Worm (Caenorhabditis elegans): ENCODE data around the gene ilys-2.

ilys-2 gene

ce11 chrIV:2495118-2495785, 27.8 kb downstream of the ilys-2 start, which contains the start of the genes ccdc-12 and Y69A2AR.18 (continued):
- TF ChIP-seq unc-130 (GFP tag; optimal IDR thresholded peaks at IDR 0.05) (peak; percentile 49), mep-1 (tag; optimal IDR thresholded peaks at IDR 0.05) (no peak), F44E2.7 (GFP tag; IDR thresholded peaks at IDR 0.05) (no peak), nhr-28 (tag; optimal IDR thresholded peaks at IDR 0.05) (peak; percentile 24), spr-3 (GFP tag; optimal IDR thresholded peaks at IDR 0.05) (no peak), mxl-2 (GFP tag; conservative IDR thresholded peaks at IDR 0.05) (no peak), dpl-1 (GFP tag; optimal IDR thresholded peaks at IDR 0.05) (peak; percentile 69), madf-5 (GFP tag; IDR thresholded peaks at IDR 0.05) (no peak)

ce11 chrIV:2496084-2496483, 28.6 kb downstream of the ilys-2 start:
- no peak for TF ChIP-seq lin-13 (GFP tag; optimal IDR thresholded peaks at IDR 0.05)
- TF ChIP-seq aha-1 (tag), result peak; percentile 96

- peak; percentile 32 for TF ChIP-seq mep-1 (tag; optimal IDR thresholded peaks at IDR 0.05)
- TF ChIP-seq egl-43 (GFP tag; IDR thresholded peaks at IDR 0.05), result no peak
- no peak for TF ChIP-seq mxl-2 (GFP tag; conservative IDR thresholded peaks at IDR 0.05)
- TF ChIP-seq lsy-2 (tag; optimal IDR thresholded peaks at IDR 0.05), result peak in 1 of 2 experiments; percentile 42
- no peak for TF ChIP-seq daf-19 (GFP tag; conservative IDR thresholded peaks at IDR 0.05)
- no peak for TF ChIP-seq nhr-42 (GFP tag; IDR thresholded peaks at IDR 0.05)
- TF ChIP-seq madf-9 (GFP tag; conservative IDR thresholded peaks at IDR 0.05), result no peak
- TF ChIP-seq ceh-20 (GFP tag; IDR thresholded peaks at IDR 0.05), result no peak
- TF ChIP-seq nhr-41 (GFP tag; IDR thresholded peaks at IDR 0.05), result no peak
- no peak for TF ChIP-seq zip-11 (GFP tag; IDR thresholded peaks at IDR 0.05)
- TF ChIP-seq cey-2 (tag; optimal IDR thresholded peaks at IDR 0.05; ENCODE audit: borderline replicate concordance, insufficient read depth), result no peak
- no peak for TF ChIP-seq ceh-82 (tag; optimal IDR thresholded peaks at IDR 0.05)
- no peak for TF ChIP-seq duxl-1 (tag; optimal IDR thresholded peaks at IDR 0.05; ENCODE audit: poor library complexity)
- no peak for TF ChIP-seq hlh-30 (tag; optimal IDR thresholded peaks at IDR 0.05; ENCODE audit: insufficient read depth)
- TF ChIP-seq vab-7 (GFP tag; IDR thresholded peaks at IDR 0.05), result 0 out of 2 replicates have a peak, but pooled peaks have one; percentile 12
- no peak for TF ChIP-seq lin-39 (tag; optimal IDR thresholded peaks at IDR 0.05)
- TF ChIP-seq nhr-28 (tag; optimal IDR thresholded peaks at IDR 0.05), result no peak
- no peak for TF ChIP-seq rbr-2 (tag; optimal IDR thresholded peaks at IDR 0.05)
- TF ChIP-seq hif-1 (tag; optimal IDR thresholded peaks at IDR 0.05), result no peak
- 0 out of 2 replicates have a peak, but pooled peaks have one; percentile 70 for TF ChIP-seq zfp-3 (GFP tag; conservative IDR thresholded peaks at IDR 0.05)
- TF ChIP-seq dpl-1 (GFP tag; optimal IDR thresholded peaks at IDR 0.05), result no peak
- no peak for TF ChIP-seq ceh-32 (tag; optimal IDR thresholded peaks at IDR 0.05; ENCODE audit: poor library complexity)
- TF ChIP-seq attf-4 (tag; optimal IDR thresholded peaks at IDR 0.05), result no peak
- no peak for TF ChIP-seq dmd-8 (GFP tag; IDR thresholded peaks at IDR 0.05)
- TF ChIP-seq F44E2.7 (GFP tag; IDR thresholded peaks at IDR 0.05), result no peak
- TF ChIP-seq pha-4 (GFP tag; IDR thresholded peaks at IDR 0.05), result peak; percentile 13; the same call in 1 of the 2 replicates
- no peak for TF ChIP-seq pha-4 (tag; optimal IDR thresholded peaks at IDR 0.05)
- no peak for TF ChIP-seq lin-15B (tag; optimal IDR thresholded peaks at IDR 0.05)
- TF ChIP-seq ZK546.5 (tag; optimal IDR thresholded peaks at IDR 0.05), result no peak
- TF ChIP-seq unc-62 (GFP tag; optimal IDR thresholded peaks at IDR 0.05 in 1 of 2), result no peak
- no peak for TF ChIP-seq unc-62 (tag; optimal IDR thresholded peaks at IDR 0.05)
- TF ChIP-seq set-16 (GFP tag; IDR thresholded peaks at IDR 0.05), result no peak
- no peak for TF ChIP-seq nhr-11 (tag; optimal IDR thresholded peaks at IDR 0.05)
- peak; percentile 55 for TF ChIP-seq lin-38 (GFP tag; IDR thresholded peaks at IDR 0.05)
- no peak for TF ChIP-seq nhr-111 (GFP tag; optimal IDR thresholded peaks at IDR 0.05)
- no peak for TF ChIP-seq R02D3.7 (tag; optimal IDR thresholded peaks at IDR 0.05)
- TF ChIP-seq ceh-44 (GFP tag; IDR thresholded peaks at IDR 0.05), result no peak
- TF ChIP-seq dmd-9 (GFP tag; IDR thresholded peaks at IDR 0.05), result no peak
- 0 out of 2 replicates have a peak, but pooled peaks have one; percentile 36 for TF ChIP-seq ctbp-1 (GFP tag; IDR thresholded peaks at IDR 0.05)
- no peak for TF ChIP-seq lir-3 (tag; optimal IDR thresholded peaks at IDR 0.05)
Observed at ce11 chrIV:2497615-2498183, 30.2 kb downstream of the ilys-2 start, which contains the start of gene Y69A2AR.16. Y69A2AR.16 (plus strand) TSS chrIV:2497803.

Measured in whole organism, L4 larva.